Worm (Caenorhabditis elegans) whole organism, L1 larva: ENCODE results near the gene T07E3.2.

Experiments
- fkh-10 ChIP-seq: sonication (generic microtip); optimal IDR thresholded peaks from 2 replicates; lab custom pipeline; 2017; ENCODE audit warnings: missing biosample characterization, missing genetic modification reagents, missing genetic modification characterization
- lsy-2 ChIP-seq, 2 experiments: fragments of 150-350 bp; optimal IDR thresholded peaks; 2 replicates each; lab custom pipeline; 2014; ENCODE audit warnings: missing biosample characterization in 2 of 2, missing genetic modification characterization in 2 of 2
- nhr-12 ChIP-seq: sonication (generic microtip); optimal IDR thresholded peaks from 2 replicates; lab custom pipeline; 2017; ENCODE audit warnings: missing biosample characterization, missing genetic modification characterization
- rnt-1 ChIP-seq: sonication (generic microtip); optimal IDR thresholded peaks from 2 replicates; lab custom pipeline; 2016; ENCODE audit warnings: mild to moderate bottlenecking, missing genetic modification characterization, moderate library complexity, missing compliant biosample characterization
- snpc-4 ChIP-seq: fragments of 150-350 bp; optimal IDR thresholded peaks from 2 replicates; lab custom pipeline; 2014; ENCODE audit warnings: missing biosample characterization, missing genetic modification characterization
- sup-37 ChIP-seq: fragments of 200-800 bp; sonication (Bioruptor generic); optimal IDR thresholded peaks from 2 replicates; lab custom pipeline; 2018; ENCODE audit warnings: mild to moderate bottlenecking, missing genetic modification characterization, missing compliant biosample characterization

DNA sequence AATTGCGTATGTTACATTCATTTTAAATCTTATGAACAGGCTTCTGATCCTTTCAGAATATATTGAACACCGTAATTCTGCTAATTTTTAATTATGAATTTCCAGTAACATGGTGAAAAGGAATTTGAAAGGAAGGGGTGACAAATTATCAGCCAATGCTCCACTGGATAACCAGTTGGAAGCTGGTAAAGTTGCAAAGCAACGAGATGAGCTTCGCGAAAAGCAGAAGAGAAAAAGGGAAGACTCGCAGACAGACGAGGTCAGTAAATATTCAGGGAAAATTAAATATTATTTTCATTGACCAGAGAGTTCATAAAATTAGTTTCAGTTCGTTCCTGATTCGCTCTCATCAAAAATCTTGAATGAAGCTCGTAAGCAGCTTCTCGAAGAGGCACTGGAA, 25.4 kb downstream of the T07E3.2 start, which contains the start of gene byn-1:
- TF ChIP-seq lsy-2 (tag; optimal IDR thresholded peaks at IDR 0.05; lab: Kevin White, UChicago) = peak in 1 of 2 experiments; percentile 18
- TF ChIP-seq nhr-12 (tag; lab: Kevin White, UChicago) = no peak
- TF ChIP-seq sup-37 (GFP tag; lab: Kevin White, UChicago) = no peak
- no peak for TF ChIP-seq fkh-10 (GFP tag; lab: Kevin White, UChicago)
- TF ChIP-seq snpc-4 (tag; lab: Kevin White, UChicago) = no peak
- no peak for TF ChIP-seq rnt-1 (tag; lab: Kevin White, UChicago)
